Fruit fly (Drosophila melanogaster) whole organism, embryonic: ENCODE measurements around the gene CG43203.

ENCODE experiments used
- BEAF-32 ChIP-seq: fragments of 200-800 bp; sonication (Bioruptor generic); optimal IDR thresholded peaks from 3 replicates; lab custom pipeline; 2017; ENCODE audit warnings: missing biosample characterization, missing genetic modification characterization, mild to moderate bottlenecking, moderate library complexity, missing genetic modification reagents
- Blimp-1 ChIP-seq: fragments of 200-800 bp; sonication (Bioruptor generic); optimal IDR thresholded peaks from 3 replicates; lab custom pipeline; 2018; ENCODE audit warnings: missing biosample characterization, missing genetic modification characterization, mild to moderate bottlenecking, moderate library complexity, missing genetic modification reagents
- CG11560 ChIP-seq: fragments of 200-800 bp; sonication (Bioruptor generic); IDR thresholded peaks from 3 replicates; pipeline ENCODE4 v1.3.6; 2022; ENCODE audit warnings: missing biosample characterization, missing genetic modification characterization
- CG12071 ChIP-seq: fragments of 200-800 bp; sonication (Bioruptor generic); optimal IDR thresholded peaks from 3 replicates; lab custom pipeline; 2018; ENCODE audit warnings: missing biosample characterization, mild to moderate bottlenecking, missing genetic modification characterization
- CG12104 ChIP-seq: fragments of 200-800 bp; sonication (Bioruptor generic); optimal IDR thresholded peaks from 3 replicates; lab custom pipeline; 2016; ENCODE audit warnings: missing biosample characterization, missing genetic modification characterization
- CG12659 ChIP-seq: fragments of 200-800 bp; sonication (Bioruptor generic); optimal IDR thresholded peaks from 3 replicates; lab custom pipeline; 2017; ENCODE audit warnings: mild to moderate bottlenecking, missing biosample characterization, missing genetic modification reagents, missing genetic modification characterization
- CG14965 ChIP-seq: fragments of 200-800 bp; sonication (Bioruptor generic); optimal IDR thresholded peaks from 2 replicates; lab custom pipeline; 2016; ENCODE audit warnings: missing biosample characterization, missing genetic modification characterization, borderline replicate concordance
- CG15601 ChIP-seq: fragments of 200-800 bp; sonication (Bioruptor generic); optimal IDR thresholded peaks from 3 replicates; lab custom pipeline; 2019; ENCODE audit warnings: missing biosample characterization, mild to moderate bottlenecking, missing genetic modification characterization, moderate library complexity
- CG17912 ChIP-seq: fragments of 200-800 bp; sonication (Bioruptor generic); optimal IDR thresholded peaks from 2 replicates; lab custom pipeline; 2018; ENCODE audit warnings: missing biosample characterization, mild to moderate bottlenecking, missing genetic modification characterization
- CG3065 ChIP-seq: fragments of 200-800 bp; sonication (Bioruptor generic); optimal IDR thresholded peaks from 2 replicates; lab custom pipeline; 2016; ENCODE audit warnings: missing biosample characterization, missing genetic modification characterization
- CG3407 ChIP-seq: fragments of 200-800 bp; sonication (Bioruptor generic); optimal IDR thresholded peaks from 2 replicates; lab custom pipeline; 2018; ENCODE audit warnings: missing biosample characterization, mild to moderate bottlenecking, missing genetic modification characterization
- CG4854 ChIP-seq: fragments of 200-800 bp; sonication (Bioruptor generic); optimal IDR thresholded peaks from 2 replicates; lab custom pipeline; 2016; ENCODE audit warnings: missing biosample characterization, missing genetic modification characterization, inconsistent platforms
- CG8359 ChIP-seq: fragments of 200-800 bp; sonication (Bioruptor generic); optimal IDR thresholded peaks from 2 replicates; lab custom pipeline; 2017; ENCODE audit warnings: missing biosample characterization, mild to moderate bottlenecking, missing genetic modification characterization, borderline replicate concordance
- CoRest ChIP-seq: fragments of 200-800 bp; sonication (Bioruptor generic); optimal IDR thresholded peaks from 3 replicates; lab custom pipeline; 2018; ENCODE audit warnings: missing biosample characterization, mild to moderate bottlenecking, missing genetic modification characterization, moderate library complexity
- E2f2 ChIP-seq: fragments of 200-800 bp; sonication (Bioruptor generic); IDR thresholded peaks from 2 replicates; pipeline ENCODE4 v1.3.6; 2022; ENCODE audit warnings: missing biosample characterization, missing genetic modification characterization
- H15 ChIP-seq: fragments of 200-800 bp; sonication (Bioruptor generic); IDR thresholded peaks from 3 replicates; pipeline ENCODE4 v1.3.6; 2022; ENCODE audit warnings: missing biosample characterization, missing genetic modification characterization
- Kr ChIP-seq: fragments of 200-800 bp; sonication (Bioruptor generic); optimal IDR thresholded peaks from 2 replicates; lab custom pipeline; 2017; ENCODE audit warnings: missing biosample characterization, mild to moderate bottlenecking, missing genetic modification characterization
- MTF-1 ChIP-seq: fragments of 200-800 bp; sonication (Bioruptor generic); optimal IDR thresholded peaks from 2 replicates; lab custom pipeline; 2018; ENCODE audit warnings: missing biosample characterization, mild to moderate bottlenecking, missing genetic modification characterization, borderline replicate concordance
- NC2β ChIP-seq: fragments of 200-800 bp; sonication (Bioruptor generic); optimal IDR thresholded peaks from 2 replicates; lab custom pipeline; 2016; ENCODE audit warnings: missing biosample characterization, missing genetic modification characterization
- Ptx1 ChIP-seq: fragments of 200-800 bp; sonication (Bioruptor generic); IDR thresholded peaks from 2 replicates; pipeline ENCODE4 v1.3.6; 2022; ENCODE audit warnings: missing biosample characterization, missing genetic modification characterization
- Rx ChIP-seq: fragments of 200-800 bp; sonication (Bioruptor generic); IDR thresholded peaks from 2 replicates; pipeline ENCODE4 v1.3.6; 2022; ENCODE audit warnings: missing biosample characterization, missing genetic modification characterization
- Sry-δ ChIP-seq: fragments of 200-800 bp; sonication (Bioruptor generic); optimal IDR thresholded peaks from 2 replicates; lab custom pipeline; 2016; ENCODE audit warnings: missing biosample characterization, missing genetic modification characterization
- Usf ChIP-seq: fragments of 200-800 bp; sonication (Bioruptor generic); optimal IDR thresholded peaks from 2 replicates; lab custom pipeline; 2017; ENCODE audit warnings: missing genotype, missing biosample characterization, missing genetic modification characterization
- az2 ChIP-seq: fragments of 200-800 bp; sonication (Bioruptor generic); optimal IDR thresholded peaks from 3 replicates; lab custom pipeline; 2016; ENCODE audit warnings: missing biosample characterization, missing genetic modification characterization
- bab2 ChIP-seq: fragments of 200-800 bp; sonication (Bioruptor generic); optimal IDR thresholded peaks from 2 replicates; lab custom pipeline; 2016; ENCODE audit warnings: missing biosample characterization, missing genetic modification characterization
- cad ChIP-seq: fragments of >200 bp; optimal IDR thresholded peaks from 2 replicates; lab custom pipeline; 2017; ENCODE audit warnings: missing biosample characterization, missing genetic modification characterization
- chif ChIP-seq, 2 experiments: fragments of 200-800 bp; sonication (Bioruptor generic); optimal IDR thresholded peaks; 3 replicates each; lab custom pipeline; 2016; ENCODE audit warnings: missing biosample characterization in 2 of 2, missing genetic modification characterization in 2 of 2
- ci ChIP-seq: fragments of 200-800 bp; sonication (Bioruptor generic); IDR thresholded peaks from 3 replicates; pipeline ENCODE4 v1.3.6; 2022; ENCODE audit warnings: missing biosample characterization, missing genetic modification characterization
- crp ChIP-seq, 2 experiments: fragments of 200-800 bp; sonication (Bioruptor generic); optimal IDR thresholded peaks; 2 replicates in 1 of 2; 3 replicates in 1 of 2; lab custom pipeline; 2017; ENCODE audit warnings: missing biosample characterization in 2 of 2, missing genetic modification characterization in 2 of 2, mild to moderate bottlenecking in 1 of 2, moderate library complexity in 1 of 2
- dmrt11E ChIP-seq: fragments of 200-800 bp; sonication (Bioruptor generic); optimal IDR thresholded peaks from 3 replicates; lab custom pipeline; 2018; ENCODE audit warnings: missing biosample characterization, mild to moderate bottlenecking, missing genetic modification characterization, moderate library complexity
- ems ChIP-seq: fragments of 200-800 bp; sonication (Bioruptor generic); optimal IDR thresholded peaks from 3 replicates; lab custom pipeline; 2016; ENCODE audit warnings: missing biosample characterization, missing genetic modification characterization
- grau ChIP-seq: fragments of 200-800 bp; optimal IDR thresholded peaks from 3 replicates; lab custom pipeline; 2019; ENCODE audit warnings: missing biosample characterization, mild to moderate bottlenecking, missing genetic modification characterization, moderate library complexity
- her ChIP-seq: fragments of 200-800 bp; sonication (Bioruptor generic); optimal IDR thresholded peaks from 2 replicates; lab custom pipeline; 2016; ENCODE audit warnings: missing biosample characterization, missing genetic modification characterization
- ind ChIP-seq: fragments of 200-800 bp; sonication (Bioruptor generic); optimal IDR thresholded peaks from 3 replicates; lab custom pipeline; 2016; ENCODE audit warnings: missing biosample characterization, missing genetic modification characterization
- jumu ChIP-seq: fragments of 200-800 bp; sonication (Bioruptor generic); optimal IDR thresholded peaks from 3 replicates; lab custom pipeline; 2016; ENCODE audit warnings: missing biosample characterization, missing genetic modification characterization
- lov ChIP-seq, 2 experiments: fragments of 200-800 bp in 1 of 2; fragments of >200 bp in 1 of 2; sonication (Bioruptor generic) in 1 of 2; IDR thresholded peaks in 1 of 2; optimal IDR thresholded peaks in 1 of 2; 2 replicates in 1 of 2; 3 replicates in 1 of 2; pipeline versions ENCODE4 v1.3.6 to Lab custom; 2017 to 2022; ENCODE audit warnings: missing biosample characterization in 1 of 2, missing genetic modification characterization in 1 of 2
- luna ChIP-seq: fragments of 200-800 bp; sonication (Bioruptor generic); optimal IDR thresholded peaks from 2 replicates; lab custom pipeline; 2016; ENCODE audit warnings: missing biosample characterization, missing genetic modification characterization
- mam ChIP-seq: fragments of 200-800 bp; sonication (Bioruptor generic); optimal IDR thresholded peaks from 3 replicates; lab custom pipeline; 2016; ENCODE audit warnings: missing biosample characterization, missing genetic modification characterization
- peb ChIP-seq: fragments of 200-800 bp; sonication (Bioruptor generic); IDR thresholded peaks from 2 replicates; pipeline ENCODE4 v1.3.6; 2022; ENCODE audit warnings: missing biosample characterization, missing genetic modification characterization
- pum ChIP-seq: fragments of 200-800 bp; sonication (Bioruptor generic); optimal IDR thresholded peaks from 2 replicates; lab custom pipeline; 2016; ENCODE audit warnings: missing biosample characterization, missing genetic modification characterization
- rib ChIP-seq: fragments of 200-800 bp; sonication (Bioruptor generic); IDR thresholded peaks from 2 replicates; pipeline ENCODE4 v1.3.6; 2022; ENCODE audit warnings: missing biosample characterization, missing genetic modification characterization
- sim ChIP-seq: fragments of 200-800 bp; sonication (Bioruptor generic); IDR thresholded peaks from 2 replicates; pipeline ENCODE4 v1.3.6; 2022; ENCODE audit warnings: missing biosample characterization, missing genetic modification characterization
- sisA ChIP-seq: fragments of 200-800 bp; sonication (Bioruptor generic); IDR thresholded peaks from 2 replicates; pipeline ENCODE4 v1.3.6; 2022; ENCODE audit warnings: missing biosample characterization, missing genetic modification characterization
- slou ChIP-seq: fragments of 200-800 bp; sonication (Bioruptor generic); optimal IDR thresholded peaks from 3 replicates; lab custom pipeline; 2016; ENCODE audit warnings: missing biosample characterization, missing genetic modification characterization
- tio ChIP-seq: fragments of 200-800 bp; sonication (Bioruptor generic); optimal IDR thresholded peaks from 2 replicates; lab custom pipeline; 2017; ENCODE audit warnings: missing biosample characterization, missing genetic modification characterization, inconsistent platforms
- trem ChIP-seq: fragments of 200-800 bp; optimal IDR thresholded peaks from 3 replicates; lab custom pipeline; 2019; ENCODE audit warnings: missing biosample characterization, mild to moderate bottlenecking, missing genetic modification characterization, moderate library complexity
- unpg ChIP-seq: fragments of 200-800 bp; sonication (Bioruptor generic); optimal IDR thresholded peaks from 3 replicates; lab custom pipeline; 2018; ENCODE audit warnings: missing biosample characterization, mild to moderate bottlenecking, missing genetic modification characterization, moderate library complexity
- vnd ChIP-seq: fragments of 200-800 bp; sonication (Bioruptor generic); IDR thresholded peaks from 3 replicates; pipeline ENCODE4 v1.3.6; 2022; ENCODE audit warnings: missing biosample characterization, missing genetic modification characterization; ENCODE audit not compliant: partially characterized antibody
- wek ChIP-seq: fragments of 200-800 bp; sonication (Bioruptor generic); optimal IDR thresholded peaks from 3 replicates; lab custom pipeline; 2018; ENCODE audit warnings: missing biosample characterization, mild to moderate bottlenecking, missing genetic modification characterization, moderate library complexity
- zen ChIP-seq: fragments of 200-800 bp; sonication (Bioruptor generic); optimal IDR thresholded peaks from 3 replicates; lab custom pipeline; 2018; ENCODE audit warnings: missing biosample characterization, mild to moderate bottlenecking, missing genetic modification characterization, moderate library complexity

The CG43203 gene

DNA sequence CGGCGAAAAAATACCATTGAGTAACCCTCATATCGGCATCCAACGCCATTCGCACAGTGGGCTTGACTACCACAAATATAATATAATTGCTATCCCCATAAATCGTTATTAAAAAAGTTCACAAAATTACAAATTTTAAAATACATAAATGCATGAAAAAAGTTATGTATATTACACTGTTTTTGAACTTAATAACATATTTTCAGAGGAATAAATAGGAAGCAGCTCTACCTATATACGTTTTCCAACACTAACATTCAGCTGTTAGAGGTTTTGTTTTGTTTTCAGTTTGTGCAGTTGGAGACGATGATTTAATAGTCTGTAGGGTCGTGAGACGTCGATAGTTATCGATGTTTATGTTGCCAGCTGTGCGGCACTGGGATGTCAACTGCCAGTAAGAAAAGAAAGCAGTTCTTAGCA, 49.3 kb downstream of the CG43203 start, which contains the start of the genes Ino80 and Aptx (continued):
- TF ChIP-seq chif (GFP tag; optimal IDR thresholded peaks at IDR 0.05; lab: Kevin White, UChicago) (peak; percentile 91 to 93), Blimp-1 (GFP tag; lab: Kevin White, UChicago) (peak; percentile 92), Sry-δ (peak; percentile 94), ems (GFP tag; lab: Kevin White, UChicago) (peak; percentile 96), dmrt11E (tag; lab: Kevin White, UChicago) (peak; percentile 95), CG15601 (peak; percentile 86), jumu (GFP tag; lab: Kevin White, UChicago) (peak; percentile 95), CG12659 (GFP tag; lab: Kevin White, UChicago) (peak; percentile 95), sisA (GFP tag; lab: Robert Waterston, UW) (peak; percentile 94), MTF-1 (GFP tag; lab: Kevin White, UChicago) (peak; percentile 78), CG8359 (GFP tag; lab: Kevin White, UChicago) (peak; percentile 41), CG3065 (GFP tag; lab: Kevin White, UChicago) (peak; percentile 91), CG3407 (GFP tag; lab: Kevin White, UChicago) (peak; percentile 83), pum (GFP tag; lab: Kevin White, UChicago) (peak; percentile 95), az2 (peak; percentile 96), CG14965 (GFP tag; lab: Kevin White, UChicago) (peak; percentile 43), unpg (peak; percentile 96), H15 (peak; percentile 92), slou (peak; percentile 91), luna (GFP tag; lab: Kevin White, UChicago) (peak; percentile 76), Ptx1 (GFP tag; lab: Robert Waterston, UW) (peak; percentile 97), Rx (GFP tag; lab: Robert Waterston, UW) (peak; percentile 90; the same call in 1 of the 2 replicates), E2f2 (peak; percentile 73), ci (peak; percentile 84), CG12104 (GFP tag; lab: Kevin White, UChicago) (peak; percentile 84), bab2 (GFP tag; lab: Kevin White, UChicago) (peak; percentile 95), lov (optimal IDR thresholded peaks at IDR 0.05; lab: Kevin White, UChicago) (no peak), lov (GFP tag; IDR thresholded peaks at IDR 0.05; lab: Robert Waterston, UW) (peak; percentile 87), CG12071 (peak; percentile 67), her (GFP tag; lab: Kevin White, UChicago) (peak; percentile 77), ind (GFP tag; lab: Kevin White, UChicago) (peak; percentile 95), crp (GFP tag; optimal IDR thresholded peaks at IDR 0.05; lab: Kevin White, UChicago) (peak; percentile 84 to 92), zen (tag; lab: Kevin White, UChicago) (peak; percentile 96), Usf (GFP tag; lab: Kevin White, UChicago) (peak; percentile 92), CG11560 (peak; percentile 85), CoRest (tag; lab: Kevin White, UChicago) (peak; percentile 97), wek (GFP tag; lab: Kevin White, UChicago) (peak; percentile 65), BEAF-32 (GFP tag; lab: Kevin White, UChicago) (peak; percentile 97), rib (peak; percentile 95), mam (GFP tag; lab: Kevin White, UChicago) (peak; percentile 91), CG4854 (GFP tag; lab: Kevin White, UChicago) (peak; percentile 92), vnd (peak; percentile 93), sim (peak; percentile 87; the same call in 1 of the 2 replicates), grau (tag; lab: Kevin White, UChicago) (peak; percentile 93), CG17912 (GFP tag; lab: Kevin White, UChicago) (no peak), trem (tag; lab: Kevin White, UChicago) (peak; percentile 93), Kr (GFP tag; lab: Kevin White, UChicago) (no peak), tio (GFP tag; lab: Kevin White, UChicago) (peak; percentile 95), cad (GFP tag; lab: Kevin White, UChicago) (no peak), NC2β (peak; percentile 88), peb (GFP tag; lab: Robert Waterston, UW) (peak; percentile 88)
